Fruit fly (Drosophila melanogaster): ENCODE results near the gene JhI-21.

The JhI-21 gene

DNA sequence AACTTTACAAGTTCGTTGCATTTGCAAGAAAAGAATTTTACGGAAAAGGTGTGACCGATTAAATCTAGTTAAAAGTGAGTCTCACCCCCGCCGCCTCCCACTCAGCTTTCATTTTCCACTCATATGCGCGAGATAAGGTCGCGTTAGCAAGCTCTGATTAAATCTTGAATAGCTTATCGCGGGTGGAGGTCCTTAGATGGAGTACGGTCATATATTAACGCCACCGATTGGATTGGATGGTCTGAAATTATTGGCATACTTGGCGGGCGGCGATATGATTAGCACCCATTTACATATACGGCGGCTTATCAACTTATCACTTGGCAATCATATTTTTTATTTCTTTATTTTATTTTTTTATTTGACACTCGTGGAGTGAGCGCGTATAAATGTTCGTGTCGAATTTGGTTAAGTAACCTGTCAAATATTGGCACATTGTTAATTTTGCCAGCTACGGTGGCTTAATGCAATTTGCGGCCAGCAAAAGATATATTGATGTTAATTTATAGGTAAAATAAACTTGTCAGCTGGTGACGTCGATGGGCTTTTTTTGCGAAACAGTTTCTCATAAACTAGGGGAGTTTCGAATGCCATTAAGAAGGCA is 26.1 kb downstream of the JhI-21 start (continued):
- TF ChIP-seq CG3838 (GFP tag; optimal IDR thresholded peaks at IDR 0.05) = no peak
- TF ChIP-seq Vsx1 (GFP tag; optimal IDR thresholded peaks at IDR 0.05) = peak; percentile 25

DNA sequence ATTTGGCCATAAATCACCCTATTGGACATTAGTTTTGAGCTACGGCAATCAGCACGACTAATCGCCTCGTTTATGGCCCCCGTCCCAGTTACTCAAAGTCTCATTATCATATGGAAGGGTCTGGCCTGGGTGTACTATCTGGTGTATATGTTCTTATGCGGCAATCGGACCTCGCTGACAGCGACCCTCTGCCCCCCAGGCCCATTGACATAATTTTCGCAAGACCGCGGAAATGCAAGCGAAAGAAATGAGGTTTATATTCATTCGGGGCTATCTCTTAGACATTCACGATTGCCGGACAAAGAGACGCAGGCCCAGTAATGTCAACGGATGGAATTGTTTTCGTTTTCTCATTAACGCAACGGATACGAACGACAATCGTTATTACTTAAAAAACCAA is 27.0 kb downstream of the JhI-21 start:
- TF ChIP-seq CG8290 (GFP tag; optimal IDR thresholded peaks at IDR 0.05) (no peak), CG8290 (tag; optimal IDR thresholded peaks at IDR 0.05) (peak in 1 of 2 experiments; percentile 14), exex (tag; optimal IDR thresholded peaks at IDR 0.05) (peak; percentile 69), Pdp1 (GFP tag; optimal IDR thresholded peaks at IDR 0.05) (peak in 1 of 2 experiments; percentile 43), Neu2 (GFP tag; optimal IDR thresholded peaks at IDR 0.05; ENCODE audit: borderline replicate concordance) (peak; percentile 30), CG4730 (GFP tag; IDR thresholded peaks at IDR 0.05) (no peak), Eip74EF (GFP tag; optimal IDR thresholded peaks at IDR 0.05) (peak in 1 of 2 experiments; percentile 69), crol (GFP tag; IDR thresholded peaks at IDR 0.05) (0 out of 2 replicates have a peak, but pooled peaks have one; percentile 22), abd-A (tag; optimal IDR thresholded peaks at IDR 0.05) (no peak), stc (GFP tag; IDR thresholded peaks at IDR 0.05) (no peak), sug (tag; optimal IDR thresholded peaks at IDR 0.05) (peak; percentile 43), lilli (GFP tag; optimal IDR thresholded peaks at IDR 0.05) (no peak)

- TF ChIP-seq Lpt (GFP tag; optimal IDR thresholded peaks at IDR 0.05) (no peak), CG15479 (GFP tag; optimal IDR thresholded peaks at IDR 0.05) (no peak), Sry-β (GFP tag; optimal IDR thresholded peaks at IDR 0.05) (no peak), Dfd (GFP tag; optimal IDR thresholded peaks at IDR 0.05) (no peak), zf30C (GFP tag; optimal IDR thresholded peaks at IDR 0.05) (no peak), eve (GFP tag; optimal IDR thresholded peaks at IDR 0.05) (no peak), CG6854 (GFP tag; optimal IDR thresholded peaks at IDR 0.05) (no peak), salm (tag; optimal IDR thresholded peaks at IDR 0.05) (no peak), Adf1 (GFP tag; IDR thresholded peaks at IDR 0.05) (no peak), BEAF-32 (GFP tag; optimal IDR thresholded peaks at IDR 0.05) (no peak), Med (GFP tag) (peak; percentile 63), CG11456 (GFP tag; IDR thresholded peaks at IDR 0.05) (0 out of 3 replicates have a peak, but pooled peaks have one; percentile 21), CG14441 (GFP tag; IDR thresholded peaks at IDR 0.05) (no peak), CG14667 (GFP tag; IDR thresholded peaks at IDR 0.05) (no peak), knrl (GFP tag; IDR thresholded peaks at IDR 0.05; ENCODE audit: partially characterized antibody) (no peak), D19B (GFP tag; optimal IDR thresholded peaks at IDR 0.05) (peak; percentile 46), ind (GFP tag; optimal IDR thresholded peaks at IDR 0.05) (no peak), oc (tag; optimal IDR thresholded peaks at IDR 0.05) (no peak), Nf-YB (GFP tag; optimal IDR thresholded peaks at IDR 0.05) (no peak), CG8478 (optimal IDR thresholded peaks at IDR 0.05) (no peak), D19A (tag; optimal IDR thresholded peaks at IDR 0.05) (no peak), sd (tag; optimal IDR thresholded peaks at IDR 0.05) (peak; percentile 50), Atf6 (GFP tag; IDR thresholded peaks at IDR 0.05) (no peak), CG30020 (tag; optimal IDR thresholded peaks at IDR 0.05) (no peak), Bteb2 (GFP tag; optimal IDR thresholded peaks at IDR 0.05) (no peak), slp2 (GFP tag; optimal IDR thresholded peaks at IDR 0.05) (no peak), ro (GFP tag; IDR thresholded peaks at IDR 0.05) (no peak), Abd-B (GFP tag; optimal IDR thresholded peaks at IDR 0.05) (no peak), CG16863 (GFP tag; optimal IDR thresholded peaks at IDR 0.05) (no peak), Dp (GFP tag; optimal IDR thresholded peaks at IDR 0.05) (no peak), Rx (GFP tag; IDR thresholded peaks at IDR 0.05) (no peak), sens (GFP tag) (peak; percentile 24), ATbp (GFP tag; optimal IDR thresholded peaks at IDR 0.05) (no peak), CG18476 (GFP tag; optimal IDR thresholded peaks at IDR 0.05) (no peak), kni (GFP tag; optimal IDR thresholded peaks at IDR 0.05) (peak; percentile 51)
These were observed 27.7 kb downstream of the JhI-21 start for dm6 chr2L:12028102-12028501.
